Worm (Caenorhabditis elegans): ENCODE data around the gene Y9C2UA.1.

The Y9C2UA.1 gene

ce11 chrII:9130339-9130738 lies 9.1 kb upstream of the Y9C2UA.1 start:
- TF ChIP-seq dpff-1 (tag; optimal IDR thresholded peaks at IDR 0.05) (no peak), unc-130 (GFP tag; optimal IDR thresholded peaks at IDR 0.05) (no peak), atf-7 (tag; optimal IDR thresholded peaks at IDR 0.05) (no peak), pha-4 (tag; optimal IDR thresholded peaks at IDR 0.05) (no peak), xnd-1 (tag; optimal IDR thresholded peaks at IDR 0.05) (no peak), athp-1 (tag; optimal IDR thresholded peaks at IDR 0.05) (no peak), lin-26 (GFP tag; IDR thresholded peaks at IDR 0.05) (no peak), B0261.1 (tag; optimal IDR thresholded peaks at IDR 0.05) (no peak), madf-10 (tag; optimal IDR thresholded peaks at IDR 0.05) (no peak), akir-1 (GFP tag; optimal IDR thresholded peaks at IDR 0.05) (no peak), snpc-1.3 (tag; optimal IDR thresholded peaks at IDR 0.05; ENCODE audit: insufficient read depth) (no peak), nhr-27 (tag; optimal IDR thresholded peaks at IDR 0.05) (no peak)

ce11 chrII:9131363-9131762 lies 8.1 kb upstream of the Y9C2UA.1 start, which contains the start of gene C16D2.1:
Gene C16D2.1, plus strand, starts transcription at chrII:9131663.
- TF ChIP-seq madf-10 (tag; optimal IDR thresholded peaks at IDR 0.05) = no peak
- TF ChIP-seq hmg-20 (GFP tag; IDR thresholded peaks at IDR 0.05) = no peak
- TF ChIP-seq ama-1 (optimal IDR thresholded peaks at IDR 0.05) = no peak
- no peak for TF ChIP-seq ama-1 (GFP tag; optimal IDR thresholded peaks at IDR 0.05)
- TF ChIP-seq K12H6.12 (tag; optimal IDR thresholded peaks at IDR 0.05) = no peak
- TF ChIP-seq die-1 (tag; optimal IDR thresholded peaks at IDR 0.05) = no peak
- TF ChIP-seq ztf-25 (GFP tag; IDR thresholded peaks at IDR 0.05) = no peak
- no peak for TF ChIP-seq T26A5.8 (tag; optimal IDR thresholded peaks at IDR 0.05)
- no peak for TF ChIP-seq lag-1 (GFP tag; IDR thresholded peaks at IDR 0.05)
- no peak for TF ChIP-seq sdz-38 (tag; optimal IDR thresholded peaks at IDR 0.05)
- no peak for TF ChIP-seq nhr-80 (tag; optimal IDR thresholded peaks at IDR 0.05)
- no peak for TF ChIP-seq nhr-27 (tag; optimal IDR thresholded peaks at IDR 0.05)
- TF ChIP-seq snpc-1.1 (tag; optimal IDR thresholded peaks at IDR 0.05; ENCODE audit: insufficient read depth) = no peak
- no peak for TF ChIP-seq F57A8.1 (GFP tag; optimal IDR thresholded peaks at IDR 0.05)
- TF ChIP-seq F39B2.1 (GFP tag; IDR thresholded peaks at IDR 0.05) = no peak
- TF ChIP-seq nhr-179 (tag; optimal IDR thresholded peaks at IDR 0.05) = no peak
- no peak for TF ChIP-seq hrde-1 (tag; optimal IDR thresholded peaks at IDR 0.05; ENCODE audit: borderline replicate concordance)
- TF ChIP-seq bed-1 (GFP tag; IDR thresholded peaks at IDR 0.05) = no peak
- TF ChIP-seq ceh-27 (GFP tag; optimal IDR thresholded peaks at IDR 0.05) = no peak

- TF ChIP-seq sdz-38 (tag; optimal IDR thresholded peaks at IDR 0.05) = no peak
- TF ChIP-seq chd-7 (tag; optimal IDR thresholded peaks at IDR 0.05) = peak; percentile 38
- TF ChIP-seq snpc-3.4 (tag; optimal IDR thresholded peaks at IDR 0.05) = no peak
These were observed 7.1 kb upstream of the Y9C2UA.1 start for ce11 chrII:9132338-9132737.

ce11 chrII:9135878-9136277 lies 3.6 kb upstream of the Y9C2UA.1 start, which contains the start of gene nlp-78:
Gene nlp-78, plus strand, starts transcription at chrII:9136178.
- TF ChIP-seq C06A6.2 (GFP tag; conservative IDR thresholded peaks at IDR 0.05) = no peak
- TF ChIP-seq egrh-3 (GFP tag; IDR thresholded peaks at IDR 0.05) = no peak
- no peak for TF ChIP-seq ceh-91 (GFP tag; IDR thresholded peaks at IDR 0.05)
- TF ChIP-seq mcd-1 (GFP tag; IDR thresholded peaks at IDR 0.05) = no peak
- no peak for TF ChIP-seq gei-17 (GFP tag; optimal IDR thresholded peaks at IDR 0.05)
- TF ChIP-seq bed-1 (GFP tag; IDR thresholded peaks at IDR 0.05) = no peak
- no peak for TF ChIP-seq ztf-25 (GFP tag; IDR thresholded peaks at IDR 0.05)
- no peak for TF ChIP-seq ekl-4 (GFP tag; IDR thresholded peaks at IDR 0.05)
- no peak for TF ChIP-seq attf-3 (GFP tag; conservative IDR thresholded peaks at IDR 0.05)
- TF ChIP-seq cebp-1 (GFP tag; IDR thresholded peaks at IDR 0.05) = no peak
- no peak for TF ChIP-seq cebp-1 (tag; optimal IDR thresholded peaks at IDR 0.05)
- no peak for TF ChIP-seq B0261.1 (tag; optimal IDR thresholded peaks at IDR 0.05)
- no peak for TF ChIP-seq nfyb-1 (GFP tag; IDR thresholded peaks at IDR 0.05)
- TF ChIP-seq sea-2 (GFP tag; IDR thresholded peaks at IDR 0.05) = no peak
- no peak for TF ChIP-seq somi-1 (GFP tag; optimal IDR thresholded peaks at IDR 0.05)
- TF ChIP-seq xnd-1 (tag; optimal IDR thresholded peaks at IDR 0.05) = no peak
- no peak for TF ChIP-seq hlh-12 (tag; optimal IDR thresholded peaks at IDR 0.05)
- no peak for TF ChIP-seq hsf-1 (GFP tag; IDR thresholded peaks at IDR 0.05)
- TF ChIP-seq nhr-179 (tag; optimal IDR thresholded peaks at IDR 0.05) = no peak
- no peak for TF ChIP-seq D2030.7 (GFP tag; IDR thresholded peaks at IDR 0.05)
